Worm (Caenorhabditis elegans) whole organism, L4/young adult: Measurements from ENCODE around the gene T16A9.3.

ENCODE experiments used
- W03F9.2 ChIP-seq: fragments of 150-350 bp; optimal IDR thresholded peaks from 2 replicates; lab custom pipeline; 2014; ENCODE audit warnings: missing biosample characterization, missing genetic modification characterization
- him-1 ChIP-seq: sonication (generic microtip); optimal IDR thresholded peaks from 2 replicates; lab custom pipeline; 2016; ENCODE audit warnings: missing genotype, missing genetic modification reagents, missing genetic modification characterization, missing compliant biosample characterization

ce11 chrV:14240694-14241201 is 35.4 kb downstream of the T16A9.3 start, which contains the start of gene K02E11.10:
- TF ChIP-seq W03F9.2 (tag; lab: Kevin White, UChicago) (no peak), him-1 (no peak)
